Worm (Caenorhabditis elegans) whole organism, L1 larva: Measurements from ENCODE around the gene ZK688.12.
"Not testable (repeated sequence)": the region's sequence is repeated elsewhere in the genome, so short reads cannot be mapped to it uniquely, and the experiment has no call there.

Experiments used
- C16A3.4 ChIP-seq: fragments of 150-350 bp; optimal IDR thresholded peaks from 2 replicates; lab custom pipeline; 2014; ENCODE audit warnings: missing biosample characterization, missing genetic modification characterization
- C34B4.2 ChIP-seq: sonication (generic microtip); optimal IDR thresholded peaks from 2 replicates; lab custom pipeline; 2017; ENCODE audit warnings: mild to moderate bottlenecking, missing genetic modification characterization, missing compliant biosample characterization
- alr-1 ChIP-seq: fragments of 200-800 bp; sonication (Bioruptor generic); optimal IDR thresholded peaks from 2 replicates; lab custom pipeline; 2018; ENCODE audit warnings: borderline replicate concordance, mild to moderate bottlenecking, missing genetic modification characterization, missing compliant biosample characterization
- blmp-1 ChIP-seq: fragments of 150-350 bp; optimal IDR thresholded peaks from 2 replicates; lab custom pipeline; 2014; ENCODE audit warnings: missing biosample characterization, missing genetic modification characterization
- ceh-63 ChIP-seq: fragments of 200-800 bp; sonication (Bioruptor generic); optimal IDR thresholded peaks from 2 replicates; lab custom pipeline; 2018; ENCODE audit warnings: mild to moderate bottlenecking, missing genetic modification characterization, missing compliant biosample characterization
- ceh-8 ChIP-seq: fragments of 200-800 bp; sonication (Bioruptor generic); optimal IDR thresholded peaks from 2 replicates; lab custom pipeline; 2018; ENCODE audit warnings: mild to moderate bottlenecking, missing genetic modification characterization, moderate library complexity, missing compliant biosample characterization
- ces-1 ChIP-seq: fragments of 150-350 bp; optimal IDR thresholded peaks from 2 replicates; lab custom pipeline; 2014; ENCODE audit warnings: missing biosample characterization, missing genetic modification reagents, missing genetic modification characterization
- dpl-1 ChIP-seq, 3 experiments: fragments of 150-350 bp in 2 of 3; sonication (generic microtip) in 1 of 3; optimal IDR thresholded peaks; 2 replicates each; lab custom pipeline; 2014 to 2017; ENCODE audit warnings: missing biosample characterization in 3 of 3, missing genetic modification characterization in 3 of 3, missing genetic modification reagents in 3 of 3
- dsc-1 ChIP-seq: sonication (generic microtip); optimal IDR thresholded peaks from 2 replicates; lab custom pipeline; 2016; ENCODE audit warnings: mild to moderate bottlenecking, missing genetic modification characterization, missing compliant biosample characterization
- efl-1 ChIP-seq, 4 experiments: fragments of 150-350 bp; optimal IDR thresholded peaks in 3 of 4; peaks in 1 of 4; 1 replicate in 1 of 4; 2 replicates in 3 of 4; lab custom pipeline; 2014; ENCODE audit warnings: missing biosample characterization in 2 of 4, missing genetic modification characterization in 2 of 4, missing genetic modification reagents in 2 of 4
- egl-27 ChIP-seq, 2 experiments: fragments of 150-350 bp in 1 of 2; sonication (generic microtip); optimal IDR thresholded peaks; 3 replicates each; lab custom pipeline; 2017 to 2018; ENCODE audit warnings: missing biosample characterization in 2 of 2, missing genetic modification characterization in 2 of 2, missing genetic modification reagents in 2 of 2
- elt-2 ChIP-seq: sonication (generic microtip); optimal IDR thresholded peaks from 2 replicates; lab custom pipeline; 2016; ENCODE audit warnings: missing genetic modification characterization, mild to moderate bottlenecking, inconsistent platforms, missing compliant biosample characterization, missing genetic modification reagents
- fkh-10 ChIP-seq: sonication (generic microtip); optimal IDR thresholded peaks from 2 replicates; lab custom pipeline; 2017; ENCODE audit warnings: missing biosample characterization, missing genetic modification reagents, missing genetic modification characterization
- fkh-4 ChIP-seq: sonication (generic microtip); optimal IDR thresholded peaks from 2 replicates; lab custom pipeline; 2016; ENCODE audit warnings: missing compliant biosample characterization, missing genetic modification characterization, borderline replicate concordance
- fos-1 ChIP-seq: fragments of 150-350 bp; optimal IDR thresholded peaks from 2 replicates; lab custom pipeline; 2014; ENCODE audit warnings: missing biosample characterization, missing genetic modification characterization
- grh-1 ChIP-seq: fragments of 200-800 bp; sonication (Bioruptor generic); IDR thresholded peaks from 2 replicates; pipeline ENCODE4 v1.3.6; 2022; ENCODE audit warnings: missing genetic modification reagents, missing genetic modification characterization, missing compliant biosample characterization
- irx-1 ChIP-seq: sonication (generic microtip); optimal IDR thresholded peaks from 2 replicates; lab custom pipeline; 2016; ENCODE audit warnings: missing genetic modification characterization, missing compliant biosample characterization
- lin-13 ChIP-seq: fragments of 150-350 bp; optimal IDR thresholded peaks from 2 replicates; lab custom pipeline; 2014; ENCODE audit warnings: missing biosample characterization, missing genetic modification reagents, missing genetic modification characterization
- lin-15B ChIP-seq: fragments of 150-350 bp; sonication (generic microtip); optimal IDR thresholded peaks from 3 replicates; lab custom pipeline; 2014; ENCODE audit warnings: missing biosample characterization, missing genetic modification characterization
- lin-35 ChIP-seq, 2 experiments: fragments of 150-350 bp; optimal IDR thresholded peaks; 2 replicates each; lab custom pipeline; 2014; ENCODE audit warnings: missing biosample characterization in 2 of 2, missing genetic modification characterization in 2 of 2, missing genetic modification reagents in 2 of 2
- lir-3 ChIP-seq: sonication (generic microtip); optimal IDR thresholded peaks from 2 replicates; lab custom pipeline; 2016; ENCODE audit warnings: mild to moderate bottlenecking, missing genetic modification characterization, moderate library complexity, missing compliant biosample characterization; ENCODE audit not compliant: poor library complexity
- lsy-2 ChIP-seq, 2 experiments: fragments of 150-350 bp; optimal IDR thresholded peaks; 2 replicates each; lab custom pipeline; 2014; ENCODE audit warnings: missing biosample characterization in 2 of 2, missing genetic modification characterization in 2 of 2
- mep-1 ChIP-seq: fragments of 150-350 bp; optimal IDR thresholded peaks from 2 replicates; lab custom pipeline; 2014; ENCODE audit warnings: missing biosample characterization, missing genetic modification characterization
- nhr-12 ChIP-seq: sonication (generic microtip); optimal IDR thresholded peaks from 2 replicates; lab custom pipeline; 2017; ENCODE audit warnings: missing biosample characterization, missing genetic modification characterization
- nhr-19 ChIP-seq: fragments of 200-800 bp; sonication (Bioruptor generic); conservative IDR thresholded peaks from 2 replicates; pipeline ENCODE4 v1.3.6; 2022; ENCODE audit warnings: missing genetic modification characterization, missing compliant biosample characterization
- nhr-71 ChIP-seq: sonication (generic microtip); optimal IDR thresholded peaks from 2 replicates; lab custom pipeline; 2016; ENCODE audit warnings: mild to moderate bottlenecking, missing genetic modification characterization, moderate library complexity, missing compliant biosample characterization
- nhr-76 ChIP-seq: sonication (generic microtip); optimal IDR thresholded peaks from 2 replicates; lab custom pipeline; 2017; ENCODE audit warnings: missing biosample characterization, missing genetic modification characterization
- nhr-77 ChIP-seq: fragments of 150-350 bp; optimal IDR thresholded peaks from 2 replicates; lab custom pipeline; 2014; ENCODE audit warnings: missing biosample characterization, missing genetic modification characterization
- nhr-84 ChIP-seq: sonication (generic microtip); optimal IDR thresholded peaks from 2 replicates; lab custom pipeline; 2017; ENCODE audit warnings: missing biosample characterization, missing genetic modification characterization
- nhr-90 ChIP-seq: sonication (generic microtip); optimal IDR thresholded peaks from 2 replicates; lab custom pipeline; 2016; ENCODE audit warnings: mild to moderate bottlenecking, missing genetic modification characterization, missing compliant biosample characterization; ENCODE audit not compliant: poor library complexity
- pax-3 ChIP-seq: fragments of 200-800 bp; sonication (Bioruptor generic); optimal IDR thresholded peaks from 2 replicates; lab custom pipeline; 2018; ENCODE audit warnings: mild to moderate bottlenecking, missing genetic modification characterization, moderate library complexity, missing compliant biosample characterization
- snpc-4 ChIP-seq: fragments of 150-350 bp; optimal IDR thresholded peaks from 2 replicates; lab custom pipeline; 2014; ENCODE audit warnings: missing biosample characterization, missing genetic modification characterization
- snu-23 ChIP-seq: sonication (generic microtip); optimal IDR thresholded peaks from 2 replicates; lab custom pipeline; 2016; ENCODE audit warnings: missing genetic modification characterization, missing compliant biosample characterization
- sup-37 ChIP-seq: fragments of 200-800 bp; sonication (Bioruptor generic); optimal IDR thresholded peaks from 2 replicates; lab custom pipeline; 2018; ENCODE audit warnings: mild to moderate bottlenecking, missing genetic modification characterization, missing compliant biosample characterization
- swsn-7 ChIP-seq: sonication (generic microtip); optimal IDR thresholded peaks from 2 replicates; lab custom pipeline; 2016; ENCODE audit warnings: missing genetic modification characterization, missing compliant biosample characterization
- tbx-2 ChIP-seq: sonication (generic microtip); optimal IDR thresholded peaks from 2 replicates; lab custom pipeline; 2016; ENCODE audit warnings: missing genetic modification characterization, missing compliant biosample characterization
- tlp-1 ChIP-seq: fragments of 150-350 bp; optimal IDR thresholded peaks from 2 replicates; lab custom pipeline; 2014; ENCODE audit warnings: missing biosample characterization, missing genetic modification characterization
- unc-130 ChIP-seq: fragments of 150-350 bp; optimal IDR thresholded peaks from 2 replicates; lab custom pipeline; 2017; ENCODE audit warnings: missing biosample characterization, missing genetic modification characterization, inconsistent platforms
- unc-30 ChIP-seq: sonication (generic microtip); optimal IDR thresholded peaks from 2 replicates; lab custom pipeline; 2017; ENCODE audit warnings: missing biosample characterization, missing genetic modification characterization
- vab-15 ChIP-seq: sonication (generic microtip); optimal IDR thresholded peaks from 2 replicates; lab custom pipeline; 2017; ENCODE audit warnings: missing genotype, mild to moderate bottlenecking, missing genetic modification characterization, missing compliant biosample characterization
- xbp-1 ChIP-seq: sonication (generic microtip); optimal IDR thresholded peaks from 2 replicates; lab custom pipeline; 2016; ENCODE audit warnings: missing genetic modification characterization, missing compliant biosample characterization
- zag-1 ChIP-seq: fragments of 150-350 bp; optimal IDR thresholded peaks from 2 replicates; lab custom pipeline; 2014; ENCODE audit warnings: missing biosample characterization, missing genetic modification characterization
- zip-4 ChIP-seq: fragments of 200-800 bp; sonication (Bioruptor generic); optimal IDR thresholded peaks from 2 replicates; lab custom pipeline; 2018; ENCODE audit warnings: mild to moderate bottlenecking, missing genetic modification characterization, moderate library complexity, missing compliant biosample characterization

The ZK688.12 gene

ce11 chrIII:7913488-7913887 is at the start of gene ZK688.12:
Gene ZK688.12 (minus strand): TSS chrIII:7913588.
- TF ChIP-seq nhr-90 (tag; lab: Kevin White, UChicago) (no peak), C16A3.4 (no peak), lin-13 (GFP tag; lab: Kevin White, UChicago) (no peak), lin-15B (tag; lab: Kevin White, UChicago) (no peak), pax-3 (tag; lab: Kevin White, UChicago) (no peak), vab-15 (tag; lab: Kevin White, UChicago) (no peak), nhr-84 (tag; lab: Kevin White, UChicago) (no peak), fkh-10 (GFP tag; lab: Kevin White, UChicago) (no peak)
- TF ChIP-seq, all 84 proteins: peak for 0

DNA sequence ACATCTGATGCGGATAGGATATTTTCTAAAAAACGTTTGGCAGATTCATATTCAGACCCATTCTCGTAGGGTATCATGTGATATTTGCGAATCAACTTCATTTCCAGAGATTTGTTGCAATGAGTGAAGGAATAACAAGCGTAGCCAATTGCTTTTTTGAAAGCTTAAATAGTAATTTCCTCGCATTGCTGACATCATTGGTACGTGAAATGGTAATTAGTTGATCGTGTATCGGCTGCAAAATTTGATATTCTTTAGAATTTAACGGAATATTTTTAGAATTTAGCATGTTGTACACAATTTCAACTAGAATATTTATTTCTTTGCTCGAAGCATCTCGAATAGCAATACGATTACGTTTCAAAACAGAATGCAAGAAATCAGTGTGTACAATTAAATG is 49.3 kb upstream of the ZK688.12 start, which contains the start of gene F54H12.4:
F54H12.4 (minus strand) TSS at position 101 of the 400 bp plus-strand sequence.
- not testable (repeated sequence) for TF ChIP-seq dpl-1 (GFP tag; optimal IDR thresholded peaks at IDR 0.05; lab: Kevin White, UChicago); ceh-63 (GFP tag; lab: Kevin White, UChicago); ceh-8

- peak; percentile 8 for TF ChIP-seq dsc-1
- TF ChIP-seq nhr-19 (GFP tag; lab: Robert Waterston, UW): peak; percentile 33; the same call in 1 of the 2 replicates
Measured at ce11 chrIII:7958922-7959609, 45.7 kb upstream of the ZK688.12 start, which contains the start of gene F54H12.10. Gene F54H12.10 (minus strand): TSS chrIII:7958972.

ce11 chrIII:7958085-7958484 is 44.7 kb upstream of the ZK688.12 start, which contains the start of gene C29E4.11:
Gene C29E4.11 (minus strand): TSS chrIII:7958114.
- no peak for TF ChIP-seq tlp-1 (tag; lab: Kevin White, UChicago)
- peak; percentile 2 for TF ChIP-seq blmp-1 (tag; lab: Kevin White, UChicago)
- no peak for TF ChIP-seq tbx-2
- no peak for TF ChIP-seq fos-1 (tag; lab: Kevin White, UChicago)
- TF ChIP-seq lsy-2 (tag; optimal IDR thresholded peaks at IDR 0.05; lab: Kevin White, UChicago): peak; percentile 0 to 34
- TF ChIP-seq dpl-1 (GFP tag; optimal IDR thresholded peaks at IDR 0.05; lab: Kevin White, UChicago): peak in 1 of 3 experiments; percentile 39
- no peak for TF ChIP-seq zip-4 (GFP tag; lab: Kevin White, UChicago)
- no peak for TF ChIP-seq xbp-1 (tag; lab: Kevin White, UChicago)
- TF ChIP-seq mep-1 (tag; lab: Kevin White, UChicago): peak; percentile 28
- TF ChIP-seq nhr-19 (GFP tag; lab: Robert Waterston, UW): no peak
- TF ChIP-seq snu-23 (GFP tag; lab: Kevin White, UChicago): peak; percentile 41
- no peak for TF ChIP-seq sup-37 (GFP tag; lab: Kevin White, UChicago)
- no peak for TF ChIP-seq snpc-4 (tag; lab: Kevin White, UChicago)
- TF ChIP-seq fkh-4 (tag; lab: Kevin White, UChicago): no peak
- no peak for TF ChIP-seq unc-30 (tag; lab: Kevin White, UChicago)
- peak; percentile 11 for TF ChIP-seq swsn-7
- TF ChIP-seq egl-27 (tag; optimal IDR thresholded peaks at IDR 0.05; lab: Kevin White, UChicago): no peak
- TF ChIP-seq C34B4.2: no peak
- no peak for TF ChIP-seq alr-1 (tag; lab: Kevin White, UChicago)
- no peak for TF ChIP-seq ces-1 (GFP tag; lab: Kevin White, UChicago)
- no peak for TF ChIP-seq irx-1 (tag; lab: Kevin White, UChicago)
- TF ChIP-seq pax-3 (tag; lab: Kevin White, UChicago): no peak
- TF ChIP-seq zag-1 (tag; lab: Kevin White, UChicago): no peak
- TF ChIP-seq nhr-12: no peak
- no peak for TF ChIP-seq nhr-77 (tag; lab: Kevin White, UChicago)
- TF ChIP-seq efl-1 (optimal IDR thresholded peaks at IDR 0.05; lab: Kevin White, UChicago): peak; percentile 48 to 62
- TF ChIP-seq efl-1 (GFP tag; optimal IDR thresholded peaks at IDR 0.05 in 1 of 2; lab: Kevin White, UChicago): peak in 1 of 2 experiments; percentile 83
- no peak for TF ChIP-seq nhr-76 (tag; lab: Kevin White, UChicago)
- TF ChIP-seq elt-2 (tag; lab: Kevin White, UChicago): no peak
- no peak for TF ChIP-seq grh-1 (GFP tag; lab: Robert Waterston, UW)
- TF ChIP-seq lin-35 (GFP tag; optimal IDR thresholded peaks at IDR 0.05; lab: Kevin White, UChicago): peak in 1 of 2 experiments; percentile 13
- no peak for TF ChIP-seq lir-3 (tag; lab: Kevin White, UChicago)
- no peak for TF ChIP-seq unc-130 (tag; lab: Kevin White, UChicago)
- TF ChIP-seq nhr-71 (tag; lab: Kevin White, UChicago): peak; percentile 31
